Worm (Caenorhabditis elegans): ENCODE measurements around the gene Y53F4B.24.

Gene Y53F4B.24

DNA sequence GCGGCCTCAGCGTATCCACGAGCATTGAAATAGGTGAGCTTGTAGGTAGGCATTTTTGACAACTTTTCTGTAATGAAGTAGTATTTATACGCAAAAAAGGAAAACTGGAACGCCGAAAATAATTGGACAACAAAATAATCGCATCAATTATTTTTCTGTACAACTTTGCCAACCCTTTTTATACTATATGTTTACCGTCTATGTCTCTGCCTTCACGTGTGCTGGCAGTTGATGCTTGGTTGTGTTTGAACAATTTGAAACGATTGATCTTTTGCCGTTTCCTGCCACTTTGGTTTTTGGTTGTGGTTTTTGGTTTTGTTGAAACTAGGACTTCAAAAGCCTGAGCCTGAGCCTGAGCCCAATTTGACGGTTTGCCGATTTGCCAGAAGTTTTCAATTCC, 33.1 kb upstream of the Y53F4B.24 start, which contains the start of gene gst-28:
Gene gst-28 (minus strand): TSS at position 238 of the 400 bp plus-strand sequence.
- no peak for TF ChIP-seq F37D6.2 (tag; optimal IDR thresholded peaks at IDR 0.05)
- TF ChIP-seq madf-9 (GFP tag; conservative IDR thresholded peaks at IDR 0.05) = no peak
- no peak for TF ChIP-seq ctbp-1 (GFP tag; IDR thresholded peaks at IDR 0.05)
- no peak for TF ChIP-seq php-3 (GFP tag; IDR thresholded peaks at IDR 0.05)
- TF ChIP-seq lsy-2 (tag; optimal IDR thresholded peaks at IDR 0.05) = no peak
- no peak for TF ChIP-seq ceh-32 (tag; optimal IDR thresholded peaks at IDR 0.05; ENCODE audit: poor library complexity)
- no peak for TF ChIP-seq vab-7 (GFP tag; IDR thresholded peaks at IDR 0.05)
- no peak for TF ChIP-seq spr-1 (tag; optimal IDR thresholded peaks at IDR 0.05)
- TF ChIP-seq tra-1 (GFP tag; IDR thresholded peaks at IDR 0.05) = no peak
- no peak for TF ChIP-seq rbr-2 (tag; optimal IDR thresholded peaks at IDR 0.05)
- TF ChIP-seq dmd-8 (GFP tag; IDR thresholded peaks at IDR 0.05) = no peak
- TF ChIP-seq Y48G9A.11 (GFP tag; IDR thresholded peaks at IDR 0.05) = no peak
- TF ChIP-seq attf-4 (tag; optimal IDR thresholded peaks at IDR 0.05) = no peak
- TF ChIP-seq zip-11 (GFP tag; IDR thresholded peaks at IDR 0.05) = no peak
- TF ChIP-seq hlh-30 (tag; optimal IDR thresholded peaks at IDR 0.05; ENCODE audit: insufficient read depth) = peak; percentile 6
- TF ChIP-seq zag-1 (tag; optimal IDR thresholded peaks at IDR 0.05) = no peak
- peak; percentile 13 for TF ChIP-seq pqm-1 (tag; optimal IDR thresholded peaks at IDR 0.05)
- no peak for TF ChIP-seq ztf-11 (tag; optimal IDR thresholded peaks at IDR 0.05)
- no peak for TF ChIP-seq fos-1 (tag; optimal IDR thresholded peaks at IDR 0.05)
- TF ChIP-seq hif-1 (tag; optimal IDR thresholded peaks at IDR 0.05) = no peak
- TF ChIP-seq dmd-9 (GFP tag; IDR thresholded peaks at IDR 0.05) = no peak
- TF ChIP-seq hmg-1.1 (GFP tag; IDR thresholded peaks at IDR 0.05) = no peak
- TF ChIP-seq ceh-28 (tag; optimal IDR thresholded peaks at IDR 0.05) = no peak
- no peak for TF ChIP-seq daf-16 (GFP tag; optimal IDR thresholded peaks at IDR 0.05)
- TF ChIP-seq daf-16 (tag; optimal IDR thresholded peaks at IDR 0.05) = peak; percentile 66
- TF ChIP-seq dve-1 (tag; optimal IDR thresholded peaks at IDR 0.05; ENCODE audit: insufficient read depth) = peak; percentile 20
- TF ChIP-seq nhr-77 (tag; optimal IDR thresholded peaks at IDR 0.05) = peak; percentile 52
- no peak for TF ChIP-seq nhr-11 (tag; optimal IDR thresholded peaks at IDR 0.05)
- no peak for TF ChIP-seq nhr-10 (tag; optimal IDR thresholded peaks at IDR 0.05)
- no peak for TF ChIP-seq lir-3 (tag; optimal IDR thresholded peaks at IDR 0.05)
- TF ChIP-seq ceh-62 (tag; optimal IDR thresholded peaks at IDR 0.05) = no peak
- TF ChIP-seq dmd-6 (GFP tag; IDR thresholded peaks at IDR 0.05) = peak; percentile 40; the same call in 1 of the 2 replicates
- no peak for TF ChIP-seq zfp-3 (GFP tag; conservative IDR thresholded peaks at IDR 0.05)
- TF ChIP-seq hlh-11 (tag; optimal IDR thresholded peaks at IDR 0.05) = peak; percentile 7
- no peak for TF ChIP-seq nhr-42 (GFP tag; IDR thresholded peaks at IDR 0.05)
- TF ChIP-seq gei-8 (GFP tag; optimal IDR thresholded peaks at IDR 0.05) = no peak
- 0 out of 2 replicates have a peak, but pooled peaks have one; percentile 25 for TF ChIP-seq saeg-2 (GFP tag; IDR thresholded peaks at IDR 0.05)
- TF ChIP-seq set-16 (GFP tag; IDR thresholded peaks at IDR 0.05) = no peak
- no peak for TF ChIP-seq Y75B8A.6 (GFP tag; IDR thresholded peaks at IDR 0.05)
- TF ChIP-seq daf-19 (GFP tag; conservative IDR thresholded peaks at IDR 0.05) = no peak
- TF ChIP-seq nhr-76 (tag; optimal IDR thresholded peaks at IDR 0.05) = no peak
- no peak for TF ChIP-seq nhr-6 (tag; optimal IDR thresholded peaks at IDR 0.05)
- TF ChIP-seq snpc-1.2 (GFP tag; IDR thresholded peaks at IDR 0.05) = no peak
- TF ChIP-seq pha-4 (GFP tag; IDR thresholded peaks at IDR 0.05) = no peak
- TF ChIP-seq pha-4 (tag; optimal IDR thresholded peaks at IDR 0.05) = no peak
- TF ChIP-seq lin-15B (tag; optimal IDR thresholded peaks at IDR 0.05) = no peak

Data from whole organism, L4 larva.